Fruit fly (Drosophila melanogaster) whole organism, wandering third instar larva: ENCODE measurements around the gene Orc2.

Experiments used
- Abd-B ChIP-seq: fragments of >200 bp; optimal IDR thresholded peaks from 2 replicates; lab custom pipeline; 2017; ENCODE audit warnings: missing biosample characterization, missing genetic modification characterization
- CG32264 ChIP-seq: fragments of 200-800 bp; sonication (Bioruptor generic); optimal IDR thresholded peaks from 2 replicates; lab custom pipeline; 2016; ENCODE audit warnings: missing biosample characterization, missing genetic modification characterization
- CG9705 ChIP-seq: fragments of 200-800 bp; sonication (Bioruptor generic); optimal IDR thresholded peaks from 2 replicates; lab custom pipeline; 2018; ENCODE audit warnings: missing biosample characterization, mild to moderate bottlenecking, missing genetic modification characterization
- CrebA ChIP-seq: fragments of 200-800 bp; sonication (Bioruptor generic); optimal IDR thresholded peaks from 2 replicates; lab custom pipeline; 2016; ENCODE audit warnings: missing biosample characterization, mild to moderate bottlenecking, missing genetic modification characterization, borderline replicate concordance
- Dfd ChIP-seq: fragments of >200 bp; optimal IDR thresholded peaks from 2 replicates; lab custom pipeline; 2017; ENCODE audit warnings: missing biosample characterization, missing genetic modification characterization
- Dif ChIP-seq: fragments of 200-275, 200-300 bp; sonication (Bioruptor generic); optimal IDR thresholded peaks from 2 replicates; lab custom pipeline; 2018; ENCODE audit warnings: missing biosample characterization, missing genetic modification characterization; ENCODE audit not compliant: partially characterized antibody
- GATAd ChIP-seq: sonication (Bioruptor generic); optimal IDR thresholded peaks from 2 replicates; lab custom pipeline; 2016; ENCODE audit warnings: missing biosample characterization, missing genetic modification characterization
- HLH106 ChIP-seq: fragments of 200-800 bp; optimal IDR thresholded peaks from 3 replicates; lab custom pipeline; 2019; ENCODE audit warnings: missing biosample characterization, mild to moderate bottlenecking, missing genetic modification characterization, moderate library complexity
- Hnf4 ChIP-seq: fragments of 200-800 bp; sonication (Bioruptor generic); optimal IDR thresholded peaks from 2 replicates; lab custom pipeline; 2016; ENCODE audit warnings: missing biosample characterization, mild to moderate bottlenecking, missing genetic modification characterization
- Hr78 ChIP-seq: fragments of >200 bp; optimal IDR thresholded peaks from 2 replicates; lab custom pipeline; 2017; ENCODE audit warnings: missing biosample characterization, missing genetic modification characterization
- Hr83 ChIP-seq: fragments of 200-300 bp; sonication (Bioruptor generic); optimal IDR thresholded peaks from 2 replicates; lab custom pipeline; 2016; ENCODE audit warnings: missing biosample characterization, mild to moderate bottlenecking, missing genetic modification characterization, moderate library complexity; ENCODE audit not compliant: poor library complexity, severe bottlenecking
- Jra ChIP-seq: sonication (Bioruptor generic); optimal IDR thresholded peaks from 2 replicates; lab custom pipeline; 2016; ENCODE audit warnings: missing biosample characterization, missing genetic modification characterization
- Mio ChIP-seq: sonication (Bioruptor generic); optimal IDR thresholded peaks from 2 replicates; lab custom pipeline; 2016; ENCODE audit warnings: missing biosample characterization, missing genetic modification characterization
- Myc ChIP-seq: fragments of >200 bp; optimal IDR thresholded peaks from 2 replicates; lab custom pipeline; 2017
- N ChIP-seq: fragments of >200 bp; optimal IDR thresholded peaks from 2 replicates; lab custom pipeline; 2018; ENCODE audit warnings: missing biosample characterization, missing external identifiers, missing genetic modification characterization
- OdsH ChIP-seq: fragments of 200-800 bp; sonication (Bioruptor generic); optimal IDR thresholded peaks from 2 replicates; lab custom pipeline; 2016; ENCODE audit warnings: missing biosample characterization, mild to moderate bottlenecking, missing genetic modification characterization
- Rel ChIP-seq, 2 experiments: fragments of 200-800 bp; sonication (Bioruptor generic) in 1 of 2; optimal IDR thresholded peaks; 2 replicates in 1 of 2; 3 replicates in 1 of 2; lab custom pipeline; 2016 to 2019; ENCODE audit warnings: mild to moderate bottlenecking in 2 of 2, missing biosample characterization in 2 of 2, missing genetic modification characterization in 2 of 2, moderate library complexity in 1 of 2
- Sp1 ChIP-seq: fragments of 200-800 bp; sonication (Bioruptor generic); optimal IDR thresholded peaks from 3 replicates; lab custom pipeline; 2019; ENCODE audit warnings: missing biosample characterization, mild to moderate bottlenecking, missing genetic modification characterization, moderate library complexity
- Vsx2 ChIP-seq: fragments of 200-300, 225-300 bp; sonication (Bioruptor generic); optimal IDR thresholded peaks from 2 replicates; lab custom pipeline; 2018; ENCODE audit warnings: missing biosample characterization, missing genetic modification characterization; ENCODE audit not compliant: partially characterized antibody
- br ChIP-seq: fragments of 200-800 bp; sonication (Bioruptor generic); optimal IDR thresholded peaks from 2 replicates; lab custom pipeline; 2016; ENCODE audit warnings: missing biosample characterization, missing genetic modification characterization
- dl ChIP-seq, 2 experiments: fragments of 175-275, 200-275 bp in 1 of 2; fragments of 200-275 bp in 1 of 2; sonication (Bioruptor generic); optimal IDR thresholded peaks; lab custom pipeline; 2018; ENCODE audit warnings: mild to moderate bottlenecking in 2 of 2, missing biosample characterization in 2 of 2, missing genetic modification characterization in 2 of 2, moderate library complexity in 2 of 2; ENCODE audit not compliant: partially characterized antibody in 2 of 2, insufficient read depth in 1 of 2
- dmrt93B ChIP-seq: fragments of 200-800 bp; sonication (Bioruptor generic); optimal IDR thresholded peaks from 2 replicates; lab custom pipeline; 2018; ENCODE audit warnings: missing biosample characterization, mild to moderate bottlenecking, missing genetic modification characterization
- dsf ChIP-seq: sonication (Bioruptor generic); optimal IDR thresholded peaks from 2 replicates; lab custom pipeline; 2016; ENCODE audit warnings: missing biosample characterization, missing genetic modification characterization, borderline replicate concordance
- foxo ChIP-seq, 2 experiments: fragments of 200-800 bp; sonication (Bioruptor generic); optimal IDR thresholded peaks; 2 replicates in 1 of 2; 3 replicates in 1 of 2; lab custom pipeline; 2016 to 2017; ENCODE audit warnings: missing biosample characterization in 2 of 2, missing genetic modification characterization in 2 of 2
- fru ChIP-seq: fragments of 200-800 bp; sonication (Bioruptor generic); optimal IDR thresholded peaks from 3 replicates; lab custom pipeline; 2016; ENCODE audit warnings: missing biosample characterization, mild to moderate bottlenecking, missing genetic modification characterization
- h ChIP-seq: fragments of 200-800 bp; sonication (Bioruptor generic); optimal IDR thresholded peaks from 3 replicates; lab custom pipeline; 2016; ENCODE audit warnings: missing biosample characterization, mild to moderate bottlenecking, missing genetic modification characterization
- jim ChIP-seq: fragments of 175-275, 200-325 bp; sonication (Bioruptor generic); optimal IDR thresholded peaks from 2 replicates; lab custom pipeline; 2016; ENCODE audit warnings: missing biosample characterization, mild to moderate bottlenecking, missing genetic modification characterization
- lola ChIP-seq: fragments of >200 bp; optimal IDR thresholded peaks from 2 replicates; lab custom pipeline; 2017; ENCODE audit warnings: missing biosample characterization, missing genetic modification characterization
- pan ChIP-seq: fragments of >200 bp; optimal IDR thresholded peaks from 2 replicates; lab custom pipeline; 2017
- psq ChIP-seq: fragments of 200-800 bp; sonication (Bioruptor generic); optimal IDR thresholded peaks from 3 replicates; lab custom pipeline; 2017; ENCODE audit warnings: missing biosample characterization, mild to moderate bottlenecking, missing genetic modification characterization, moderate library complexity
- rgr ChIP-seq: fragments of 200-800 bp; sonication (Bioruptor generic); optimal IDR thresholded peaks from 3 replicates; lab custom pipeline; 2016; ENCODE audit warnings: missing biosample characterization, mild to moderate bottlenecking, missing genetic modification characterization
- sage ChIP-seq: fragments of 200-800 bp; sonication (Bioruptor generic); optimal IDR thresholded peaks from 2 replicates; lab custom pipeline; 2016; ENCODE audit warnings: missing biosample characterization, mild to moderate bottlenecking, missing genetic modification characterization
- sv ChIP-seq: fragments of 200-800 bp; sonication (Bioruptor generic); optimal IDR thresholded peaks from 3 replicates; lab custom pipeline; 2016; ENCODE audit warnings: missing biosample characterization, missing genetic modification characterization
- usp ChIP-seq: fragments of >200 bp; optimal IDR thresholded peaks from 2 replicates; lab custom pipeline; 2017; ENCODE audit warnings: missing biosample characterization, missing genetic modification characterization
- woc ChIP-seq: sonication (Bioruptor generic); optimal IDR thresholded peaks from 2 replicates; lab custom pipeline; 2016; ENCODE audit warnings: missing biosample characterization, mild to moderate bottlenecking, missing genetic modification characterization

The Orc2 gene

DNA sequence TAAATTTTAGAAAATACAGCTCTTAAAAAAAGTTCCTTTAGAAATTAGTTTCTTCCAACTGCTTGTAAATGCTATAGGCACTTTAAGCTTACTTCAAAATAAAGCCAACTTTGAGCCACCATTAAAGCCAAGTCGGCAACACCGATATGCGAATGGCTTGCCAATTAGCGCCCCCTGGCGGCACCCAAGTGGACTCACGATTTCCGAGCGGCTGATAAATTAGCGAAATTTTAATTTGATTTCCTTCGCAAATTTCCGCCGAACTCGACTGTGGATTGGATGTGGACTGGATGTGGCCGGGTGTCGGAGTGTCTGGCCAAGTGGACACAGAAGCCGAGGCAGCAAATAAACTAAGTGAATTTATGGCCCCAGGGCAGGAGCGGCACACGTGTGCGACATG, 16.4 kb upstream of the Orc2 start, which contains the start of gene CG31517:
Gene CG31517, plus strand, starts transcription at position 184 of the 400 bp plus-strand sequence.
- no peak for TF ChIP-seq Sp1 (GFP tag; lab: Kevin White, UChicago)
- no peak for TF ChIP-seq psq
- TF ChIP-seq HLH106 (tag; lab: Kevin White, UChicago): no peak
- TF ChIP-seq CG9705: no peak

- TF ChIP-seq sage (GFP tag; lab: Kevin White, UChicago) (no peak), jim (GFP tag; lab: Kevin White, UChicago) (no peak), Abd-B (GFP tag; lab: Kevin White, UChicago) (no peak)
- TF ChIP-seq, all 38 proteins: peak for 0
These were observed 15.1 kb upstream of the Orc2 start for dm6 chr3R:13949571-13949970.

DNA sequence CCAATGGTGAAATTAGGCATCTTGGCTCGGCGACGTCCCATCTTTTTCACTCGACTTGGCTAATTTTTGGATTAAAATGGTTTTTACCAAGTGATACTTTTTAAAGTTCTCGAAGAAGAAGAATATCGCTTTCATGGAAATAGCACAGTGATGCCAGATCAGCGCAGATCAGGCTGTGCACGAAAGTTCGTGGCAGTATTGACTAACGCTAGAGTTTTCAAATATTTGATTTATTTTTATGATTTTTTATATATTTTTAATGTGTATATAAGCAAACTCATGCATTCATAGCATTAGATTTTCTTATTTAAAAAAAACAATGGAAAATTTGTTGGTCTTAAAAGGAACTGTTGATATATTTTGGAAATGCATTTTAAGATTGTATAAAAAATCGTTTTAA, 13.6 kb upstream of the Orc2 start, which contains the start of gene CG9926:
Gene CG9926, minus strand, starts transcription at position 101 of the 400 bp plus-strand sequence.
- TF ChIP-seq CrebA (GFP tag; lab: Kevin White, UChicago): no peak
- TF ChIP-seq CG32264: no peak
- no peak for TF ChIP-seq psq
- no peak for TF ChIP-seq Jra
- no peak for TF ChIP-seq dsf (GFP tag; lab: Kevin White, UChicago)
- TF ChIP-seq br (GFP tag; lab: Kevin White, UChicago): no peak
- no peak for TF ChIP-seq Dfd (GFP tag; lab: Kevin White, UChicago)
- TF ChIP-seq GATAd (GFP tag; lab: Kevin White, UChicago): no peak
- no peak for TF ChIP-seq jim (GFP tag; lab: Kevin White, UChicago)
- TF ChIP-seq CG9705: no peak
- TF ChIP-seq Hr78 (GFP tag; lab: Kevin White, UChicago): no peak
- no peak for TF ChIP-seq Vsx2 (GFP tag; lab: Kevin White, UChicago)
- TF ChIP-seq Sp1 (GFP tag; lab: Kevin White, UChicago): no peak
- TF ChIP-seq dmrt93B (GFP tag; lab: Kevin White, UChicago): no peak
- TF ChIP-seq dl (GFP tag; optimal IDR thresholded peaks at IDR 0.05; lab: Kevin White, UChicago; ENCODE audit: insufficient read depth in 1 of 2, partially characterized antibody in 2 of 2): no peak
- no peak for TF ChIP-seq rgr

DNA sequence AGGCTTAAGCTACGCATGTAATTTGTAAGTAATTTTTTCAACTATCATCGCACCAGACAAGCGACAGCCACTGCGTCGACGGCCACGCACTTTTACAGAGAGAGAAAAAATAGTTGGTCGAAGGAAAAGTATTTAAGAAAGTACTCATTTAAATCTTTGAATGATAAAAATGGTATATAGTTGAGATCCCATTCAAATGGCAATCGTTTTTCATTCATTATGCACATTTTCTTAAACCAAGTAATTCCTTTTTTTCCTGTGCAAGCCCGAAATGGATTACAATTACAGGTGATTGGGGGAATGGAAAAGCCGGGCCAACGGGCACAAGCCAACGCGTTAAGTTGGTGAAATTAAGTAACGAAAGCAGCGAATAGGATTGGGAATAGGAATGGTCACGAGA, 12.4 kb upstream of the Orc2 start:
- TF ChIP-seq br (GFP tag; lab: Kevin White, UChicago) (no peak), CG32264 (no peak), Hnf4 (GFP tag; lab: Kevin White, UChicago) (no peak), h (no peak), Rel (GFP tag; optimal IDR thresholded peaks at IDR 0.05; lab: Kevin White, UChicago) (no peak), Rel (tag; optimal IDR thresholded peaks at IDR 0.05; lab: Kevin White, UChicago) (no peak), Sp1 (GFP tag; lab: Kevin White, UChicago) (no peak), Dfd (GFP tag; lab: Kevin White, UChicago) (no peak), foxo (GFP tag; optimal IDR thresholded peaks at IDR 0.05; lab: Kevin White, UChicago) (no peak), psq (no peak), Abd-B (GFP tag; lab: Kevin White, UChicago) (no peak), lola (GFP tag; lab: Kevin White, UChicago) (no peak), Myc (lab: Kevin White, UChicago) (no peak), rgr (no peak), fru (GFP tag; lab: Kevin White, UChicago) (no peak), OdsH (no peak), HLH106 (tag; lab: Kevin White, UChicago) (no peak), Dif (GFP tag; lab: Kevin White, UChicago) (no peak)

DNA sequence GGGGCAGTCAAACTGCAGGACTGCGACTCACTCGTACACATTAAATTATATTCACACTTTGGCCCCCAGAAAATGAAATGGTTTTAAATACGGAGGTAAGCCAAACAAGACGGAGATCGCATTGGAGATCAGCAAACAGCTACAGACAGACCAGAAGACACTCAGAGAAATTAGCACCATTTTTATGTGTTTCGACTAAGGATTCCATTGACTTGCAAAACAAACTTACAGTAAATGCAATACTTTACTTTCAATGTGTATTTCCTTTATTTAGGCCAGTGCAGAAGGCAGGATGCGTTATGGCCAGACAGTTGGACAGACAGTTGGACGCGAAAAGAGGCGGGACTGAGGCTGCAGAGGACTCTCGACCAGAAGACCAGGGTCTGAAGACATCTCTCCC, 9.5 kb upstream of the Orc2 start:
- TF ChIP-seq OdsH: peak; percentile 43
- TF ChIP-seq lola (GFP tag; lab: Kevin White, UChicago): no peak
- TF ChIP-seq br (GFP tag; lab: Kevin White, UChicago): peak; percentile 59
- TF ChIP-seq pan (lab: Kevin White, UChicago): no peak
- no peak for TF ChIP-seq dl (GFP tag; optimal IDR thresholded peaks at IDR 0.05; lab: Kevin White, UChicago; ENCODE audit: insufficient read depth in 1 of 2, partially characterized antibody in 2 of 2)
- peak; percentile 58 for TF ChIP-seq fru (GFP tag; lab: Kevin White, UChicago)
- no peak for TF ChIP-seq Mio
- TF ChIP-seq CG9705: no peak
- no peak for TF ChIP-seq jim (GFP tag; lab: Kevin White, UChicago)
- no peak for TF ChIP-seq Dif (GFP tag; lab: Kevin White, UChicago)
- TF ChIP-seq dsf (GFP tag; lab: Kevin White, UChicago): no peak
- no peak for TF ChIP-seq dmrt93B (GFP tag; lab: Kevin White, UChicago)
- TF ChIP-seq woc: peak; percentile 69
- no peak for TF ChIP-seq CG32264
- no peak for TF ChIP-seq Rel (GFP tag; optimal IDR thresholded peaks at IDR 0.05; lab: Kevin White, UChicago)
- no peak for TF ChIP-seq Rel (tag; optimal IDR thresholded peaks at IDR 0.05; lab: Kevin White, UChicago)
- TF ChIP-seq GATAd (GFP tag; lab: Kevin White, UChicago): no peak
- TF ChIP-seq psq: peak; percentile 42
- TF ChIP-seq Vsx2 (GFP tag; lab: Kevin White, UChicago): no peak
- no peak for TF ChIP-seq Hr78 (GFP tag; lab: Kevin White, UChicago)
- TF ChIP-seq N (GFP tag; lab: Kevin White, UChicago): no peak
- TF ChIP-seq Sp1 (GFP tag; lab: Kevin White, UChicago): no peak
- TF ChIP-seq CrebA (GFP tag; lab: Kevin White, UChicago): no peak
- TF ChIP-seq Myc (lab: Kevin White, UChicago): no peak
- no peak for TF ChIP-seq Hr83 (GFP tag; lab: Kevin White, UChicago)
- no peak for TF ChIP-seq Dfd (GFP tag; lab: Kevin White, UChicago)
- peak; percentile 39 for TF ChIP-seq HLH106 (tag; lab: Kevin White, UChicago)
- no peak for TF ChIP-seq usp (GFP tag; lab: Kevin White, UChicago)
- TF ChIP-seq Jra: no peak
- TF ChIP-seq sv (GFP tag; lab: Kevin White, UChicago): no peak
- no peak for TF ChIP-seq sage (GFP tag; lab: Kevin White, UChicago)
- TF ChIP-seq rgr: peak; percentile 30
- peak in 1 of 2 experiments; percentile 49 for TF ChIP-seq foxo (GFP tag; optimal IDR thresholded peaks at IDR 0.05; lab: Kevin White, UChicago)
